Worm (Caenorhabditis elegans): Measurements from ENCODE around the gene F53A2.9.

DNA sequence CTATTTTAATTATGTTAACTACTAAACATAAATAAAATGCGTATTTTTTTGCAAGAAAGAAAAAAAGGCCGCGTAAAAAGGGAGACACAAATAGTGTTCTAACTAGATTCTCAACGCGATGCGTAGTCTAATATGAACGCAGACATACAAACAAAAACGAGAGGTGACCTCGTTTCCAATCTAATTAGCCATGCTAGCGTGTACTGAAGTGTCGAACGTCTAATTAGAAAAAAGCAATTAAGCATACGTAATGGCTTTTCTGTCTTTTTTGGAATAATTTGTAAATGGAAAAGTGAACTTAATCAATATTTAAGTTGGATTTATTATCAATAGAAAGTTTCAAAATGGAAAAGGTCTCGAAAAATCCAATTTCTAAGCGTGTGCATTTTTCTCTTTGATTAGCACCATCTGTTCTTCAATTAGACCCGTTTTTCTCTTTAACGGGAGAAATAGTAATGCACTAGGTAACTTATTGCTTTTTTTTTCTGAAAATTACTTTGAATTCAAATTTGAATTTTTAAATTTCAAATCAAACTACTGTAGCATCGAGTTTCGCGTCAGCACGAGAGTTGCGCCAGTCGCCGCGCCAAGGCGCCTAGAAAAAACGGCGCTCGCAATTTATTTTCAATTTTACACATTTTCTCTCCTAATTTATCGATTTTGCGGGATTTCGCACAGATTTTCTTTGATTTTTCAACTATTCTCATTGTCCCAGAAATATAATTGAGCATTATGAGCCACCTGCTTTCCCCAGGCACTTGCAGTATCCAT is 18.5 kb downstream of the F53A2.9 start:
- TF ChIP-seq B0019.2 (GFP tag; conservative IDR thresholded peaks at IDR 0.05) = no peak
- TF ChIP-seq ztf-18 (tag; optimal IDR thresholded peaks at IDR 0.05) = peak; percentile 96
- TF ChIP-seq dox-1 (GFP tag; IDR thresholded peaks at IDR 0.05) = no peak
